Fruit fly (Drosophila melanogaster): ENCODE results near the gene CG13458.

CG13458 gene

DNA sequence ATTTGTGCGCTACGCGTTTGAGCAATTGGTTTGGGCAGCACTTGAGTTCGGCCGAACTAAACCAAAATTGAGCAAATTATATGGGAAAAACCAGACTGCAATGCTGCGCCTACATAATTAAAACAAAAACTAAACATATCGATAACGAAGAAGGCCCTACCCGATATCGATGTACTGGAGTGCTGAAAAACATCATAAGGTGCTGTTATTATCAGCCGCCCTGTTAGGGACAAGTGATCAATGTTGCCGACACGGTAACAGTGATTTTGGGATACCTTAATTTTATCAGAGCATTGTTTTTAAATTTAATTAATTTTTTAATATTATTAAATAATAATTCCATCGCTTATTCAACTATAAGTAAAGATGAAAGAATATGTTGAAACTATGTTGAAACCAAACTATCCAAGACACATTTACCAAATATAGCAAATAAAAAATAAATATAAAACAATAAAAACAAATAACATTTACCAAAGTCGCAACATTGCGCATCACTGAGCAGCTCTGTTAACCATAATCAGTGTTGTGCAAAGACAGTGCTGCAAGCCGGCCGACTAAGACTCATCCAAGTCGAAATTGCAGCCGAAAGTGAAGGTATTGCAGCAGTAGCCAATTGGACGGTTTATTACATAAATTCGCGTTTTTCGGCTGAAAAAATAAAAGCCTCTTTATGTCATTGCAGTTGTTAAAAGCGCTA is 18.6 kb upstream of the CG13458 start, which contains the start of the genes sstn, Plp and GlyRS:
sstn (minus strand) TSS at position 131 of the 700 bp plus-strand sequence.
Plp (minus strand) TSS at position 136 of the 700 bp plus-strand sequence.
GlyRS (plus strand) TSS at position 554 of the 700 bp plus-strand sequence.
- TF ChIP-seq psq (optimal IDR thresholded peaks at IDR 0.05) (no peak), EcR (GFP tag; optimal IDR thresholded peaks at IDR 0.05) (no peak), pan (optimal IDR thresholded peaks at IDR 0.05) (no peak), CG8478 (optimal IDR thresholded peaks at IDR 0.05) (no peak), Dll (optimal IDR thresholded peaks at IDR 0.05) (no peak), usp (GFP tag; optimal IDR thresholded peaks at IDR 0.05) (no peak)

DNA sequence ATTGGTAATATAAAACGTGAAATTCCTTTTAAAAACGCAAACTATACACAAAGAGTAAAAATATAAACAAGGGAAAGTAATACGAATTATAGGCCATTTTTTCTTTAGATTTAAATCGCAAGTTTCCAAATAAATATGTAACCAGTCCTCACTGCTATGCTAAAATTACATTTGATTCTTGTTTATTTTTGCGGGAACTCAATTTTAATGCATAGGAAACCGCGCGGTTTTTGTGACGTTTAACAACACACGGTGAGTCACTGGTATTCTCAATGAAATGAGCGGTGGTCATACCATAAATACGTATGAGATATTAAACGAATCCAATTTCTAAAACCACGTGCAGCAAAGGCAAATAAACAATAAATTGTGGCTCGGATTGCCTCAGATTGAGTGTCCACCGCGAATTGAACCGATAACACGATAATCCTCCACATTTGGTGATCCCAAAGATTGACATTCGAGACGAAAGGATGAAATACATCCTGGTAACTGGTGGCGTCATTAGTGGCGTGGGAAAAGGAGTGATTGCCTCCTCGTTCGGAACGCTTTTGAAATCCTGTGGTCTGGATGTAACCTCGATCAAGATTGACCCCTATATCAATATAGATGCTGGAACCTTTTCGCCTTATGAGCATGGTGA is 15.4 kb upstream of the CG13458 start, which contains the start of gene Ctps:
Ctps (plus strand) TSS at position 37 of the 643 bp plus-strand sequence.
- TF ChIP-seq CG8478 (optimal IDR thresholded peaks at IDR 0.05) (no peak), Dll (optimal IDR thresholded peaks at IDR 0.05) (no peak), psq (optimal IDR thresholded peaks at IDR 0.05) (no peak), pan (optimal IDR thresholded peaks at IDR 0.05) (no peak), EcR (GFP tag; optimal IDR thresholded peaks at IDR 0.05) (no peak), usp (GFP tag; optimal IDR thresholded peaks at IDR 0.05) (no peak)

DNA sequence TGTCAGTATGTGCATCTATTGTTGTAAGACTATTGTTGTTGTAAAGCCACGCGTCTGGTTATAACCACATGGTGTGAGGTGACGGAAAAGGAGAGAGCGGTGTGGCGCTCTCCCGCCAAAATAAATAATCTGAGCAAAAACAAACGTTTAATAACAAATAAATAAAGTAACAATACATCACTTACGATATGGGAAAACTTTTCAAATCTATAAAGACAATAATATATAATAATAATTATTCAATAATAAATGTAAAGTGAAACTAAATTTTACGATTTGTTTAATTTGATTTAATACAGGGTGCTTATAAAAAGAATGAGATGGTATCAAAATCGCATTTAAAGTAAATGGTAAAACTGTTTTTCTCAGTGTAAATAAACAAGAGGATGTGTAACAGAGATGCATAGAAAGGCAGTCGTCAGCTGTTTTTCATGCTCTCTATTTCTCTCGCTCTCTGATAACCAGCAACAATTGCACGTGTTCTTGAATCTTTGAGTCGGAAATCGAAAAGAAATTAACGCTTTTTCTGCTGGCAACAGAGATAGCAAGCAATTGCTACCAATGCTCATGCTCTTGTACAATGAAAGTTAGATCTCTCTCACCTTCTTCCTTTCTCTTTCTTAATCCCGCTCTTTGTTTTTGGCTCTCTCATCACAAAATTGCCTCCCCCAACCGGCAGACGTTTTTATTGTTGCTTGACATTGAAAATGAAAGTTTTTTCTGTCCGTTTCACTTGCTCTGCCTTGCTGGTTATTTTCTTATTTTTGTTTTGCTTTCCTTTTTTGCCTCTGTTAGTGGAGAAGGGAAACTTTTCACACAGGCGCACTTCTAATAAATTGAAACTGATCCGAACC is 14.5 kb upstream of the CG13458 start:
- no peak for TF ChIP-seq EcR (GFP tag; optimal IDR thresholded peaks at IDR 0.05)
- no peak for TF ChIP-seq pan (optimal IDR thresholded peaks at IDR 0.05)
- TF ChIP-seq psq (optimal IDR thresholded peaks at IDR 0.05), result no peak
- no peak for TF ChIP-seq usp (GFP tag; optimal IDR thresholded peaks at IDR 0.05)
- TF ChIP-seq CG8478 (optimal IDR thresholded peaks at IDR 0.05), result no peak
- TF ChIP-seq Dll (optimal IDR thresholded peaks at IDR 0.05), result no peak

DNA sequence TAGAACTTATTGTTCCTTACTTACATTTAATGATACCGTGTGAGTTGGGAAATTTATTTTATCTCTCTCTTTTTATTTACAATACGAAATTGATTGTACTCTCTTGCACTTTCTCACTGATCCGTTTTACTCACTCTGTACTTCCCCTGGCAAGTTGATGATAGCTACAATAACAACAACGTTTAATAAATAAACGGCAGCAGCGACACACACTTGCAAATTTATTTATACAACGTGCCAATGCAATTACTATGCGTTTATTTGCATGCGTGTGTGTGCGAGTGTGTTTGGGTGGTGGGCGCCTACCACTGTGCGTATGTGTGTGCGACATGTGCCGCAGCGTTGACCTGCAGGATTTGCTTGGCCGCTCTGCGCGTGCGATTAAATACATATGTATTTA is 13.8 kb upstream of the CG13458 start:
- no peak for TF ChIP-seq usp (GFP tag; optimal IDR thresholded peaks at IDR 0.05)
- TF ChIP-seq pan (optimal IDR thresholded peaks at IDR 0.05), result no peak
- no peak for TF ChIP-seq EcR (GFP tag; optimal IDR thresholded peaks at IDR 0.05)
- no peak for TF ChIP-seq CG8478 (optimal IDR thresholded peaks at IDR 0.05)
- no peak for TF ChIP-seq psq (optimal IDR thresholded peaks at IDR 0.05)
- no peak for TF ChIP-seq Dll (optimal IDR thresholded peaks at IDR 0.05)

DNA sequence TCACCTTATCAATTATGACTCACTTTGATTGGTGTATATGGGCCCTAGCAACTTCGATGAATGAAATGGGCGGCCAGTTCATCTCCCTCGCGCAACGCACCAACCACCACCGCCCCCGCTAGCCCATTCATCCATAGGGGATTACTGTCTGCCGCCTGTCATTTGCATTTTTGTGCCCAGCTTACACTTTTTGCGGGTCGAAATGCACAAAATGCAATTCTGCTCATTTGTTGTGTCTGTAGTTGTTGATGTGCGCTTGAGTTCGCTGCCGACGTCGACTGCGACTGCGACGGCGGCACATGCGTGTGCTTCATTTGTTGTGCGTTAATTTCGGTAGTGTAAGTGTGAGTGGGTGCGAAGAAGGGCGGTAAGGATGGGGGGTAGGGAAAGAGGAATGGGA is 12.4 kb upstream of the CG13458 start:
- TF ChIP-seq Dll (optimal IDR thresholded peaks at IDR 0.05) (no peak), psq (optimal IDR thresholded peaks at IDR 0.05) (no peak), usp (GFP tag; optimal IDR thresholded peaks at IDR 0.05) (no peak), pan (optimal IDR thresholded peaks at IDR 0.05) (no peak), EcR (GFP tag; optimal IDR thresholded peaks at IDR 0.05) (no peak), CG8478 (optimal IDR thresholded peaks at IDR 0.05) (no peak)

DNA sequence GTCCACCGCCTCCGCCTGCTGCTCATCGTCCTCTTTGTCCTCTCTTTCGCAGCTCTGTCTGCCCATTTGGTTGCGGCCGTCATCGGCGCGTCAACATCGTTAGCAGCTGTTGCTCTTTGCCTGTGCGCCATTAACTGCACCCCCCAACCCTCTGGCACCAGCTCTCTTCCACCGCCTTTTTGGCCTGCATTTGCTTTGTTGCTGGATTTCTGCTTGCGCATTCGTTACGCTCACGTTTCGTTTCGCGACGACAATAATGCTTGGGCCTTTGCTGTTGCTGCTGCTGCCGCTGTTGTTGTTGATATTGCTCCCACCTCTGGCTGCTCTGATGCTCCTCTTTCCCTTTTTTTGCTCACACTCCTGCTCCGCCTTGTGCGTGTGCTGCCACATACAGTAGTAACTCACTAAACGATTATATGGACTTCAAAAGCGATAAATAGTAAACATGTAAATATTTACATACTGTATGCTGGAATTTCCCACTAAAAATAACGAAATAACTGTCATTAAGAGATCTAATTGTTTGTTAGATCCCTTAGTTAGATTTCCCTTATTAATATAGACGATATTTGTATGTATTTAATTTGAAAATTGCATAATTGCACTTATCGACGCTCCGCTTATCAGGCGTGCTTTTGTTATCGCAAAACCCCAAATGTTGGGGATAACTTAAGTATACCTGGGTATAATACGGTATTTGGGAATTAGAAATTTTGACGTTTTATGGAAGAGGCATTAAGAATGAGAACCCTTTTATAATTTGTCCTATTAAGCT is 11.5 kb upstream of the CG13458 start:
- no peak for TF ChIP-seq pan (optimal IDR thresholded peaks at IDR 0.05)
- TF ChIP-seq CG8478 (optimal IDR thresholded peaks at IDR 0.05), result no peak
- TF ChIP-seq psq (optimal IDR thresholded peaks at IDR 0.05), result no peak
- peak; percentile 68 for TF ChIP-seq Dll (optimal IDR thresholded peaks at IDR 0.05)

DNA sequence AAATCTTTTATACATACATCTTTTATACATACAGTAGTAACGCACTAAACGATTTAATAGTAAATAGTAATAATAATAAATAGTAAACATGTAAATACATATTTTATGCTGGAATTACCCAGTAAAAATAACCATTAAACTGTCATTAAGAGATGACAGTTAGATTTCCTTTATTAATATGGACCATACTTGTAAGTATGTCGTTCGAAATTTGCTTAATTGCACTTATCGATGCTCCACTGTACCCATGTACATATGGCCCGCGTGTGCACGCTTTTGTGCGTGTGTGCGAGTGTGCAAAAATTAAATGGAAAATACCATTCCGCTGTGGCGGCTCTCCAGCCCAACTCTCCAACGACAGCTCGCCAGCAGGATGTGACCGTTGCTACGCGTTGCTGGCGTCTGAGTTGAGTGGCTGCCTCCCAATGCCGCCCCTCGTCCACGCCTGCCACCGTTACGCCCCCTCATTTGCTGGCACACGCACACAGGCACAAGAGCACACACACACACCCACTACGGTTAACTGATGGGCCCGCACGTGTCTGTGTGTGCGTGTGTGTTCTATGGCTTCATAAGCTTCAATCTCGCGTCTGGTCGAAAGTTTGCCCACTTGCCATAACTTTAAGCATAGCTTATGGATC is 10.6 kb upstream of the CG13458 start:
- TF ChIP-seq Dll (optimal IDR thresholded peaks at IDR 0.05) (peak; percentile 28), usp (GFP tag; optimal IDR thresholded peaks at IDR 0.05) (no peak)

DNA sequence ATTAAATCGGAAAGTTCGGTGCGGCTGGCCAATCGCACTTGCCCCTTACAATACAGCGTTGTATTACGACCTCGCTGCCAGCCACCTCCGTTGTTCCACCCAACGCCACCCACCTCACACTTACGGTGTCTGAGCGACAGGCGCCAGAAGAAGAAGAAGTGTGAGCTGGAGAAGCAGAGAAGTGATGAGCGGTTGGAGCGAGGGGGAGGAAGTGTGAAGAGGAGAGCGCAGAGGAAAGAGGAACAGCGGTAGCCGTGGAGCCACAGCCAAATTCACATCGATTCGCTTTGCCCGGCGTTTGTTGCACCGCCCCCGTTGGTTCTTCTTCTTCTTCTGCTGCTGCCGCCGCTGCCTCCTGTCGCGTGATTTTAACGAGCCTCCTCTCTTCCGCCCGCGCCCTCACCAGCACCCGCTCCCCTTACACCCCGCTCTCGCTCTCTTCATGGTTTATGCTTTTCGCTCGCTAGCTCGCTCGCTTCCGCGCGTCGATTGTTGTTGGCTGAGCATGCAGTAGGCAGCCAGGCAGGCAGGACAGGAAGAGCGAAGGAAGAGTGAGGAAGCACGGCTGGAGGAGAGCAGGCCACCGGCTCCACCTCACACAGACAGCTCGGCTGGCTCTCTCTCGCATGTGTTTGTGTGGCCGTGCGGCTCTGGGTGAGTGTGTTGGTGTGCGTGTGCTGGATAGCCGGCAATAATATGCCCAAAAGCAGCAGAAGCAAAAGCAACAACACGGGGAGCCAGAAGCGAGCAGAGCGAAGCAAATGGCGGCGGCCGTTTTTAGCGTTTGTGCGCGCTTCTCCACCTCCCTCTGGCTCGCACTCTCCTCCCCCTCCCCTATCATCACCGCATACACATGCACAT is 9.1 kb upstream of the CG13458 start:
- TF ChIP-seq pan (optimal IDR thresholded peaks at IDR 0.05) (no peak), CG8478 (optimal IDR thresholded peaks at IDR 0.05) (peak; percentile 21), Dll (optimal IDR thresholded peaks at IDR 0.05) (peak; percentile 65)

DNA sequence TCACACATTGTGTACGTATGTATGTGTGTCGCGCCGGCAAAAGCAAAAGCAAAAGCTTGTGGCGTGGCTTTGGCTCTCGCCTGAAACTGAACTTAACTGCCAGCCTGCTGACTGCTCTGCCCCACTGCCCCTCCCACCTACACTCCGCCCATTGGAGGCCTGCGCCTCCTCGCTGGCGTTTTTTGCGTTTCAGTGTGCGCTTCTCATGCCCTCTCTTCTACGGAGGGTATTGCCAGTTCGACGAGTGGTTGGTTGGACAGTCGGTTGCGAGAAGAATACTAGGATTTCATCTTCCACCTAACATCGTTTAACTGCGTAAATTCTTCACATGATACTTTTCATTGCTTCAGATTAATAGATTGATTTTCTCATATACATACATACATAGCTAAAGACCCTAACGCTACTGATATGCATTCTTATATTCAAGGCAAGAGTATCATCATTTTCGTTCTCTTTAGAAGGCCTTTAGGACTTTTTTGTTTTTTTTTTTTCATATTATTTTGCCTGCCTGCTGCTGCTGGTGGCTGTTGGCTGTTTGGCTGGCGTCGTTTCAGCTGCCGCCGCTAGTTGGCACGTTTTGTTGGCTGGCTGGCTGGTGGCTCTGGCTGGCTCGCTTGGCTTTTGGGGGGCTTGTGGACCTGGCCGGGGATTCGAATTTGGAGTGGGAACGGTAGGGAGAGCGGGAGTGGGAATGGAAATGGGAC is 8.4 kb upstream of the CG13458 start:
- TF ChIP-seq CG8478 (optimal IDR thresholded peaks at IDR 0.05) (no peak), EcR (GFP tag; optimal IDR thresholded peaks at IDR 0.05) (no peak), Dll (optimal IDR thresholded peaks at IDR 0.05) (no peak), pan (optimal IDR thresholded peaks at IDR 0.05) (no peak), psq (optimal IDR thresholded peaks at IDR 0.05) (no peak), usp (GFP tag; optimal IDR thresholded peaks at IDR 0.05) (no peak)
